Fruit fly (Drosophila melanogaster) whole organism, larva: ENCODE data around the gene CG6592.
A peak's percentile ranks its signal among the peaks of the same experiment; 100 is the strongest.

ENCODE experiments used
- noc ChIP-seq: fragments of 200-800 bp; sonication (Bioruptor generic); optimal IDR thresholded peaks from 3 replicates; lab custom pipeline; 2019; ENCODE audit warnings: missing biosample characterization, mild to moderate bottlenecking, missing genetic modification characterization, moderate library complexity

CG6592 gene

DNA sequence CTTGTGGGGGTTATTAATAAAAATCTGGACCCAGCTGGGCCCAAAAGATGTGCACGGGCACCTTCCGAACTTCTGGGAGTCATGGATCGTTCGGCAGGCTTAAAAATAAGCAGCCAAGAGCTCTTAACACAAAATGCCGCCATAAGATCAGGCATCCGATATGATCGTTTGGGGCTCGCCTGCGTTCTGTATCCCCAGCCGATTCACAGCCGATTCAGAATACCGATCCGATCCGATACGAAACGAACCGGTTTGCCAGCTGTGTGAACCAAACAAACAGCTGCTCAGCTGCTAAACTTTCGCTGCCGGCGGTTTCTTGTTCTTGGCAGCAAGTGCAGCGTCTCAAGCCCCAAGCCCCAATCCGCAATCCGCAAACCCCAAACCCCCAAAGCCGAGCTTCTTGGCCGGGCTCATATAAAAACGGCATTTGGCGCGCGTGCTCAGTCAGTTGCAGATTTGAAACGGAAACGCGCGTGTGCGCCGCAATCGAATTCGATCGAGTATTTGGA lies 6.5 kb downstream of the CG6592 start, which contains the start of gene CG42269:
Gene CG42269, plus strand, starts transcription at position 416 of the 509 bp plus-strand sequence.
- TF ChIP-seq noc (tag; lab: Kevin White, UChicago), result no peak

dm6 chr3L:6068178-6068577 lies 8.7 kb downstream of the CG6592 start:
- TF ChIP-seq noc (tag; lab: Kevin White, UChicago), result no peak

- no peak for TF ChIP-seq noc (tag; lab: Kevin White, UChicago)
Observed at dm6 chr3L:6070119-6070518, 10.7 kb downstream of the CG6592 start.

DNA sequence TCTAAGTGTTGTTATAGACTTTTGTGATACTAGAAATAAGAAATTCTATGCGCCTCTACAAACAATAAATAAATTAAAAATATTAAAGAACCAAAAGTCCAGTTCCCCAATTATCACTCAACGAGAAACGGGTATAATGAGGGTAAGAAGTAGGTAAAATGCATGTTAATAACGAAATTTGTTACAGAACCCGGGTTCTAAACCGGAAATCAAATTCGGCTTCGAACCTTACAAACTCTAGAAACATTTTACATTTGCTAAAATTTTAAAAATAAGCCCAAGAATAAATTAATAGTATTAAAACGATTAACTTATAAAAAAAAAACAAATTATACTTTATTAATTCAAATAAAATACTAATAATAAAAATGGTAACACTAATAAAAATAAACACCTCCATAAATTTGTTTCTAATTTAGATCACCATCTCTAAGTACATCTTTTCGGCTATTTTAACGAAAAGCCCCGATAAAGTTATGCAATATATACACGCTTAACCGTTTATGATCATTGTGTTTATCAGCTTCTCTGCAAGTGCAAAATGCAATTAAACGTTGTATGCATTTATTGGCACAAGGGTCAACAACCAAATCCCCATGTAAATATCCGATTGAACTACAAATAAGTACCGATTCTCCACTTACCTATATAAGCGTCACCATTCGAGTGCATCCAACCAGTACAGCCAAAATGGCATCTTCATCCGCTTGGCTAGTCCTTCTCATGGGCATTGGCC lies 12.2 kb downstream of the CG6592 start, which contains the start of gene CG6602:
Gene CG6602, plus strand, starts transcription at position 686 of the 736 bp plus-strand sequence.
- no peak for TF ChIP-seq noc (tag; lab: Kevin White, UChicago)

DNA sequence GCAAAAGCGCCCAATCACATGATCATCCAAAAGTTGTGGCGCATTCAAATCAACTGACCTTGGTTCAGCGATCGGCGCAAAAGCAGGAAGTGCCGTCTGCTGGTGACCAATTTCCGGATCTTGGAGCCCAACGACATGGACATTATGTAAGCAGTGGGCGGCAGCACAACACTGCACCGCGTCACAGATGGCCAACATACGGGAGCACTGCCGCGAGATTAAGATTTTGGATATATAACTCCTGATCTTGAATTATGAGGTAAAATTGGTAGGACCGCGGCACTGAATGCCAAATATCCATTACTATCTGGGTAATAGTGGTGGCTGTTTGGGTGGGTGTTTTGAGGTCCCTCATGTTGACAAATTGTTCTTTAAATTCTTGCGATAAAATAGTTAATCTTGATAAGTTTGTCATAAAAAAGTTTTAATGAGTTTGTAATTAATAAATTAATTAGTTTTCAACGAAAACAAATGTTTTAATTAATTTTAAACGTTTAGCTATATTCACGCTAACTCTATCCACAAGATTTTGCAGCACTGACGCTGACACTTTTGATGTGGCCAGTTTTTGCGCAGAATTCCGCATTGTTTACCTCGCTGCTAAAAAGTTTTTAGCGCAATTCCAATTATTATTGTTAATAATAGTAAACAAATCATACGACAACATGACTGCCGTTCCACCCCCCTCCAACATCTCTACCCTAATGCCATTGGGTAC lies 15.7 kb downstream of the CG6592 start, which contains the start of the genes CG13295 and CG6610:
Gene CG13295, minus strand, starts transcription at position 271 of the 718 bp plus-strand sequence.
Gene CG6610, plus strand, starts transcription at position 562 of the 718 bp plus-strand sequence.
- peak; percentile 60 for TF ChIP-seq noc (tag; lab: Kevin White, UChicago)

- TF ChIP-seq noc (tag; lab: Kevin White, UChicago), result no peak
Observed at dm6 chr3L:6076429-6076828, 17.0 kb downstream of the CG6592 start, which contains the start of gene ssp6. TSS of gene ssp6 (plus strand) at chr3L:6076722.

- TF ChIP-seq noc (tag; lab: Kevin White, UChicago), result no peak
Observed at dm6 chr3L:6082561-6082960, 23.1 kb downstream of the CG6592 start, which contains the start of gene CG13293. TSS of gene CG13293 (plus strand) at chr3L:6082883.

DNA sequence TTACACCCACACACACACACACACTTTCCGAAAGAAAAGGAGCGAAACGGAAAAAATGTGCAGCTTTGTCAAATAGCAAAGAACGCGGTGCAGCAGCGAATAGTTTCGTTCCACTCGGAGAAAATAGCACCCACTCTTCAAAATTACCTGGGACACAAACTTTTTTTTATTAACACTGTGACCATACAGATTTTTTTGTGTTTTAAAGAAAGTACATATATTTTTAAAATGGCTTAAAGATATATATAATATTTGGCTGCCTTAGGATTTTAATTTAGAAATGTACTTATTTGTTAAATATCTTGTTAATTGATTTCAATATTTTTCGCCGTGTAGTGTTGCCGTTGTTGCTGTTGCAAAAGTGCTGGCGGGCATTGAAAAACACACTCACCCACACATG lies 25.0 kb downstream of the CG6592 start:
- no peak for TF ChIP-seq noc (tag; lab: Kevin White, UChicago)

- TF ChIP-seq noc (tag; lab: Kevin White, UChicago), result no peak
Observed at dm6 chr3L:6085157-6085556, 25.7 kb downstream of the CG6592 start.

DNA sequence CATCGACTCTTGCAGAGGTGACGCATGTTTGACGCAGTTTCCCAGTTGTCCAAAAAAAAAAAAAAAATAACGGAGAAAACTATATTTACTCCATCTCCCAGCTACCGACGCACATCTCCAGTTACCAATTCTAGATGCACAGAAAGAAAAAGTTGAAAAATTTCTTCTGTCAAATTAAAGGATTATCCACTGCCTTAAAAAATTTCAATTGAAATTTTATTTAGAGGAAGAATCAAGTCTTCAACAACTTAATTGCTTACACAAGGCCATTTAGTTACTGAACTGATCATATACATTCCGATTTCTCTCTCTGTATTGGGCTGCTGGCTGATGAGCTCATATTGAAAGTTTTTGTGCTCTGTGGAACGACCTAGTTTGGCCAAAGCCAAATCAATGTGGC lies 26.5 kb downstream of the CG6592 start:
- no peak for TF ChIP-seq noc (tag; lab: Kevin White, UChicago)

DNA sequence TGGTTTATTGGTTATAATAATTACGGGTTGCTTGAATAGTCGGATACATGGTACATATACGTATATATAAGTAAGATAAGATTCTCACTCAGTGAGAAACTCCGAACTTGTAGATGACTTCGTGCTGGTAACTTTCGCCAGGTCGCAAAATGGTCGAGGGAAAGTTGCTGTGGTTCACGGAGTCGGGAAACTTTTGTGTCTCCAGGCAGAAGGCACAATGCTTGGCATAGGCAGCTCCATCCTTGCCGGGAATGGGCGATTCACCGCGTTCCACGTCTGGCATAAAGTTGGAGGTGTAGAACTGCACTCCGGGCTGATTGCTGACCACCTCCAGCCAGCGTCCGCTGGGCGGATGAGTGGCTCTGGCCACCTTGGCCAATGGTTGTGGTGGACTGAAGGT lies 33.8 kb downstream of the CG6592 start, which contains the start of gene CG10469:
Gene CG10469, minus strand, starts transcription at position 101 of the 400 bp plus-strand sequence.
- no peak for TF ChIP-seq noc (tag; lab: Kevin White, UChicago)

DNA sequence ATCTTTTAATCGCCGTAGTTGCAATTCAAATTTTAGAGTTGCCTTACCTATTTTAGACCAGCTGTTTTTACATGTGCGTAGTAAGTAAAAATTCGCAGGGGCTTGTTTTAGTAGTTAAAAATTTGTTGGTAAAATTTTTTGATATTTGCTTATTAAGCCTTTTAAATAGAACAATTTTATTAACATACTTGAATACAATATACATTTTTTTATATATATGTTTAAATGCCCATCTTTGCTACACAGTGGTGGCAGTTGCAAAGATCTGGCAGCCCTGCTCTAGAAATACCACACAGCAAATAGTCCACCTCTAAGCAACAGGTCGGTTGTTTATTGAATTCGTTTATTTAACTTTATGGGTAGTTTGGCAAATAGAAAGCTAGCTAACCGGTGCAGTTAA lies 35.2 kb downstream of the CG6592 start, which contains the start of the genes CG10467 and loj:
Gene CG10467, minus strand, starts transcription at position 51 of the 400 bp plus-strand sequence.
Gene loj, plus strand, starts transcription at position 291 of the 400 bp plus-strand sequence.
- TF ChIP-seq noc (tag; lab: Kevin White, UChicago), result peak; percentile 92

- no peak for TF ChIP-seq noc (tag; lab: Kevin White, UChicago)
Observed at dm6 chr3L:6097270-6097669, 37.8 kb downstream of the CG6592 start, which contains the start of gene Ets65A. TSS of gene Ets65A (plus strand) at chr3L:6097617.

DNA sequence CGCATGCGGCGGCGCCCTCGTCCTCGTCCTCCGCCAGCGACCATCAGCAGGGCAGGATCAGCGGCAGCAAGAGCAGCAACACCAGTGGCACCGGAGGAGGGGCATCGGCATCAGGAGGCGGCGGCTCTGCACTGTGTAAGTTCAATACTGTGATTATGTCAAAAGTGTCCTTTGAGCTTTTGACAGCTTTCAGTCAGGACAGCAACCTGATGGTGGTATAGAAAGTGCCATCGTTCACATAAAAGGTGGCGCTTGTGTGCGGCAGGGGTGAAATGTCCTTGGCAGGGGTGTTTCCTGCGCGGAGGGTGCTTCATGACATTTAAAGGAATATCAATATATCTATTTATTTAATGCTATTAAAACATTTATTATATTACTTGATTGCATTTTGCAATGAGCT lies 44.2 kb downstream of the CG6592 start:
- TF ChIP-seq noc (tag; lab: Kevin White, UChicago), result no peak

dm6 chr3L:6104551-6104950 lies 45.1 kb downstream of the CG6592 start:
- no peak for TF ChIP-seq noc (tag; lab: Kevin White, UChicago)

- TF ChIP-seq noc (tag; lab: Kevin White, UChicago), result no peak
Observed at dm6 chr3L:6105435-6105834, 46.0 kb downstream of the CG6592 start.
